Worm (Caenorhabditis elegans): Measurements from ENCODE around the gene srbc-17.

- TF ChIP-seq nhr-77 (tag; optimal IDR thresholded peaks at IDR 0.05) (no peak), rbr-2 (tag; optimal IDR thresholded peaks at IDR 0.05) (no peak), ces-1 (GFP tag; optimal IDR thresholded peaks at IDR 0.05) (no peak), lin-15B (tag; optimal IDR thresholded peaks at IDR 0.05) (no peak), lin-38 (GFP tag; IDR thresholded peaks at IDR 0.05) (no peak)
Measured at ce11 chrV:2185486-2185885, 8.0 kb downstream of the srbc-17 start.

All from whole organism, L4 larva.